Worm (Caenorhabditis elegans) whole organism, dauer: Measurements from ENCODE around the gene F16G10.11.

Experiments used
- unc-62 ChIP-seq: sonication (generic microtip); optimal IDR thresholded peaks from 2 replicates; lab custom pipeline; 2017; ENCODE audit warnings: missing biosample characterization, missing genetic modification reagents, missing genetic modification characterization

The F16G10.11 gene

DNA sequence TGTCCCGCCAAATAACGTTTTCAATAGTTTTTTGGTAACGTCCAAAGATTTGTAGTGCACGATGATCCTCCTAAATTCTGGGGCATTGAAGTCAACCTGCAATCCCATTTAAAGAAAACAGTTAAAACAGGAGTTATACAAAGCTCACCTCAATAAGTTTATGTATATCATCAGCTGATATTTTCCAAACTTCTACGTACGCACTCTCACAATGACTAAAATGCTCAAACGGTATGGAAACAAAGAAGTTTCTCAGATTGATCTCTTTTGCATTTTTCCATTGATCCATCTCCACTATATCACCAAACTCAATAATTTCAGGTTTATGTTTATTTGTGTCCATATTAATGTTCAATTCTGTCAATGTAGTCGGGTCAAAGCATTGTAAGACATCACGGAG is 17.8 kb upstream of the F16G10.11 start:
- TF ChIP-seq unc-62 (GFP tag; lab: Kevin White, UChicago) = no peak

DNA sequence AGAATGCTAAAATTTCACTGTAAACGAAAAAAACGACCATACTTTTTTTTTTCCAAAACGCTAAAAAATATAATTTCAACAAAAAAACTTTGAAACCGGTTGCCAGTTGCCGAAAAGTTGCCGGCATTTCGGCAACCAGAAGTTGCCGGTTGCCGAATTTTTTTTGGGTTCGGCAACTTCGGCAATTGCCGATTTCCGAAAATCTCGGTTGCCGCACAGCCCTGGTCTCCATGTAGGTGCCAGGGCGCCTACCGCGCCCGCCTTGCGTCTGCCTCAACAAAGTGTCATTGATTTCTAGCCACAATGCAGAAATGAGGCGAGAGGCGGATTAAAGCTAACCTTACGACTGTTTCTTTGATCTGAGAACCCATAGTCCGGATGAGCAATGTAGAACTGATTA is 17.4 kb upstream of the F16G10.11 start:
- TF ChIP-seq unc-62 (GFP tag; lab: Kevin White, UChicago) = no peak

DNA sequence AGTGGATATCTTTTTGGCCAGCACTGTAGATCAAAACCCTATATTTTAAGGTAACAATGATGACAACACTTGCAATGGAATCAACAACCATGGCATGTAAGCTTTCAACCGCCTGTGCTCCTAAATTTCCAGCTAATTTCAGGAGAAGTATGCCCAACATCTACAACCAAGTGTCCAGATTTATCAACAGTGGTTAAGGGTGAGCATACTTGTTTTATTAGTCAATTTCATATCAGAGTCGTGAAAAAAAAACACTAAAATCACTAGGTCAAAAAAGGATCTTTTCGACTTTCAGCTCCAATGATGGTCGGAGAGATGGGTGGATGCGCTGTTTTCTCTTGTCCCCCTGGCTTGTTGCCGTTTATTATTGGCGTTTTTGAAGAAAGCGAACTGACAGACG is 10.3 kb upstream of the F16G10.11 start, which contains the start of gene F16G10.1:
Gene F16G10.1 (plus strand): TSS at position 301 of the 400 bp plus-strand sequence.
- TF ChIP-seq unc-62 (GFP tag; lab: Kevin White, UChicago) = no peak

DNA sequence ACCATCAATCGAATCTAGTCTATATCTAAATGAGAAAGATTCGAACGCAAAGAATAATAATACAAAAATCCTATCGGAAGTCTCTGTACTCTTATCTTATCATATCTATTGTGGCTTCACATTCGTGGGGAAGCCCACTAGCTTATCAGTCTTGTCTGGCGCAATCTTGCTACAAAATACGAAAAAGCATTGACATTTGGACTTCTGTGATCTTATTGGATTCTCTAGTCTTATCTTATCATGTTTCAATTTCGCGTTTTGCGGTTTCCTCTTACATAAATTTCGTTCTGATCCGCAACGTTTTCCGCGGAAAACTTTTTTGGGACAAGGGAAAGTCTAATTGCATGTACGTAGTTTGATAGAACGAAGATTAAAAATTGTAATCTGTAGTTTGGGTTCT is 6.1 kb upstream of the F16G10.11 start:
- no peak for TF ChIP-seq unc-62 (GFP tag; lab: Kevin White, UChicago)

DNA sequence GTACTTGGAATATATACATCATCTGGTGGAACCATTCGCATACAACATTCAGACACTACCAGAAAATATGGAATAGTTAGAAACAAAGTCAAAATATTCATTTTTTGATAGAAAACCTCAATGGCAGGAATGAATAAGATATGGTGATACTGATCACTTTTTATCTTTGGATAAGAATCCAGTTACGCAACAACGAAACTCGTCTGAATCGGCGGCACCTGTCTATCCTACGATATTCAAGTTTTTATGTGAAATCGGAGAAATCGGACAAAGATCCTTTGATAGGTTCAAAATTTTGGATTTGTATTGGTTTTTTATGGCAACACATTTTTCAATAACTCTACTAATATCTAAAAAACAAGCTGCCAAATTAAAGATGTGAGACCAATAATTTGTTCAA is 5.2 kb upstream of the F16G10.11 start, which contains the start of gene F16G10.14:
Gene F16G10.14 (minus strand): TSS at position 101 of the 400 bp plus-strand sequence.
- no peak for TF ChIP-seq unc-62 (GFP tag; lab: Kevin White, UChicago)

DNA sequence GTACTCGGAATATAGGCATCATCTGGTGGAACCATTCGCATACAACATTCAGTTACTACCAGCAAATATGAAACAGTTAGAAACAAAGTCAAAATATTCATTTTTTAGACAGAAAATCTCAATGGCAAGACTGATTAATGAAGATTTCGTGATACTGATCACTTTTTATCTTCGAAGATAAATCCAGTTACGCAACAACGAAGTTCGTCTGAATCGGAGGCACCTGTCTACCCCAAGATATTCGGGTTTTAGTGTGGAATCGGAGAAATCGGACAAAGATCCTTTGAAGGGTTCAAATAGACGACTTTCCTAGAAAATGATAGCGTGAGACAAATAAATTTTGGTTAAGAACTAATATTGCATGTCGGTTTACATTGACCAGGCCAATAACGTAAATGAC is 2.1 kb upstream of the F16G10.11 start, which contains the start of gene F16G10.13:
Gene F16G10.13 (minus strand): TSS at position 101 of the 400 bp plus-strand sequence.
- TF ChIP-seq unc-62 (GFP tag; lab: Kevin White, UChicago) = no peak

DNA sequence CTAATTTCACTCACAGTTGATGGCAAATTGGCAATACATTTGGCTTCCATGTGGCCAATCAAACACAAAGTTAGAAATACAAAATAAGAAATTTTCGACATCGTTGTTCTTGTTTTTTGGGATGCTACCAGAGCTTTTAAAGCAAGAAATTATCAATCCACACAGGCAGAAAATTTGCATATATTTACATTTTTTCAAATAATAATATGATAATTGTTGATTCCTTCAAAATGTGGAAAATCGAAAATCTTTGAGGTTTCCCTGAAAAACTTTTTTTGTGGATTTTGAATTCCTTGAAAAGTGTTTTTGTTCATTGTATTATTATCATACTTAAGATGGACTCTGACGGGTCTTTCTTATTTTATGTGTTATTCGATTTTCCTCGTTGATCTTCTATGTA is 2.8 kb downstream of the F16G10.11 start, which contains the start of gene F16G10.10:
Gene F16G10.10 (minus strand): TSS at position 101 of the 400 bp plus-strand sequence.
- no peak for TF ChIP-seq unc-62 (GFP tag; lab: Kevin White, UChicago)

DNA sequence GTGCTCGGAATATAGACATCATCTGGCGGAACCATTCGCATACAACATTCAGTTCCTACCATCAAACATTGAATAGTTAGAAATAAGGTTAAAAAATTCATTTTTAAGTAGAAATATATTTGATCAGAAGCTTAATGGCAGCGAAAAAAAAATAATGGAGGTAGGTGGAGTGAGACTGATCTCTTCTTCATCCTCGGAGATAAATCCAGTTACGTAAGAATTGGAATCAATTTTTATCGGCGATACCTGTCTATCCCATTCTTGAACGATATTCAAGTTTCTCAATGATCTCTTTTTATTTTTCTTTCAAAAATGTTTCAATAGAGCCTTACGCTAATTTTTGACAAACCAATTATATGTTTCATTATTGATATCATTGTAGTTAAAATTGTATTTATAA is 8.2 kb downstream of the F16G10.11 start, which contains the start of gene F16G10.9:
Gene F16G10.9 (minus strand): TSS at position 101 of the 400 bp plus-strand sequence.
- no peak for TF ChIP-seq unc-62 (GFP tag; lab: Kevin White, UChicago)

DNA sequence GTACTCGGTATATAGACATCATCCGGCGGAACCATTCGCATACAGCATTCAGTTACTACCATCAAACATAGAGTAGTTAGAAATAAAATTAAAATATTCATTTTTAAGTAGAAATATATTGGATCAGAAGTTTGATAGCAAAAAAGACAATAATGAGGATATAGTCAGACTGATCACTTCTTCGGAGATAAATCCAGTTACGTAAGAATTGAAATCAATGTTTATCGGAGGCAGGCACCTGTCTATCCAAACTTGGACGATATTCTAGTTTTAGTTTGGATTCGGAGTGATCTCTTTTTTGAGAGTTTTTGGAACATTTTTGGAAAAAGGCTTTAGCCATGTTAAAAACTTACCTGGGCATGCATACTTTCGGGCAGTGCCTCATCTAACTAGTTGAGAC is 10.4 kb downstream of the F16G10.11 start, which contains the start of gene F16G10.8:
Gene F16G10.8 (minus strand): TSS at position 101 of the 400 bp plus-strand sequence.
- TF ChIP-seq unc-62 (GFP tag; lab: Kevin White, UChicago) = no peak

DNA sequence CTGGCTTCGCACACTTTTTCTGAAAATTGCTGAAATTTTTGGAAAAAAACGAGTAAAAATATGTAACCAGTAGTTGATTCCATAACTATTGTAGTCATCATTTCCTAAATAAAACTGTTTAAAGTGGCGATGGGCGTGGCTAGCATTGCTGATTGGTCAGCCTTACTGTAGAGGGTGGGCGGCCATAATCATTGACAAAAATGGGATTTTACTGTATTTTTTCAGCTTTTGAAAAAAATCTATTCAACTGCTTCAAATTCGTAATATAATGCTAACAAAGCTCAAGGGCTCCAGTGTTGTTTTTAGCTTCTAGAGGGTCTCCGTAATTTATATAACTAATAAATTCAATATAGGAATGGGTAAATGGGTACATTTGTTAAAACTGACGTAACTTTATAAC is 13.5 kb downstream of the F16G10.11 start, which contains the start of gene F16G10.7:
Gene F16G10.7 (minus strand): TSS at position 101 of the 400 bp plus-strand sequence.
- TF ChIP-seq unc-62 (GFP tag; lab: Kevin White, UChicago) = no peak

DNA sequence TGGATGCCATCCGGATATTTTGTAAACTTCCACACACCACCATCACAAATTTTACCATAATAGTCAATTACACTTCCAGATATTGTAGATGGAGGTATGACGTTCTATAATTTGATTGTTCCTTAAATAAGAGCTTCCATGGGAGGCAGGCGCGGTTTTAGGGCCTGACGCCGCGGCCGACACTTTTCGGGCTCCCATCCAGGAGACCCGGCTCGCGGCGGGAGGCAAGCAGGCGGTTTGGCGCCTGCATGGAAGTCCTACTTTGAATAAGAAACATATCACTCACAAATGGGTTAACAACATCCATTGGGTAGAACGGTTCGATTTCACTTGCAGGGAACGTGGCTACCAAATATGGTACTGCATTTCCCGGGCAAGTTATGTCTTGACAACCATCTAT is 14.0 kb downstream of the F16G10.11 start:
- TF ChIP-seq unc-62 (GFP tag; lab: Kevin White, UChicago) = no peak

DNA sequence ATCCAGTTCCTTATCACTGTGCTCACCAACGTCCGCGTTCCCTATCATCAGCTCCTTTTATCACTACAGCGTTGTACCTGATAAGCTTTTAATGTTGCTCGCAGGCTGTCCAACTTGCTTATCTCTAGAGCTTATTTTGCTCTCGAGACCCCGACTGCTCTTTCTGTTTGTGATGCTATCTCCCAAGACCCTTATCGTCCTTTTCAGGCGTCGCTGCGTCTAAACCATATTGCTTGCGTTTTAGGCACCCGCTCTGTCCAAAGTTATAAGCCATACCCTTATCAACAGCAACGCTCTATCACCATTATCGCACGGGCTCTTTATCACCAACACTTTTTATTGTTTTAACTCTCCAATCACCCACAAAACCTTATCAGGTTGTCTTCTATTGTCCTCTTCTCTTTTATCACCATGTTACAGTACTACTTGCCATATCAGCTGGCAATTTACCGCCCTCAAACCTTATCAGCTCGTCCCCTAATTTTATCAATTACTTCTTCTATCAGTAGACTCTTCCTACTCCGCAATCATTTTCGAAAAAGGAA is 15.2 kb downstream of the F16G10.11 start:
- TF ChIP-seq unc-62 (GFP tag; lab: Kevin White, UChicago) = no peak

DNA sequence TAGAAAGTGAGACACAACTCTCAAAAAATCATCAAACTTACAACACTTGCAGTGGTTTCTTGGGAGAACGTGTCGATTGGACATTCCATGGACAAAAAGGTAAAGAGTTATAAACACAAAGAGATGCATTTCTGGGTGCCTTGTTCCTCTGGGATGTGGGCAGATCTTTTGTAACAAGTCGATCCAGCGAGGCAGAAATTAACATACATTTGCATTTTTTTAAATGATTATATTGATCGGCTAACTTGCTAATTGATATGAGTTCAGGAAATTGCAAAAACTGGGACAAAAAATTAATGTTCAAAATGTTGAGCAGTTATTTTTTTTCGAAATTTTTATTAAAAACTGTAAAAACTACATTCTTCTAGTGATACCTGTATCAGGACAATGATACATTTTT is 16.0 kb downstream of the F16G10.11 start, which contains the start of gene F16G10.6:
Gene F16G10.6 (minus strand): TSS at position 101 of the 400 bp plus-strand sequence.
- TF ChIP-seq unc-62 (GFP tag; lab: Kevin White, UChicago) = no peak

DNA sequence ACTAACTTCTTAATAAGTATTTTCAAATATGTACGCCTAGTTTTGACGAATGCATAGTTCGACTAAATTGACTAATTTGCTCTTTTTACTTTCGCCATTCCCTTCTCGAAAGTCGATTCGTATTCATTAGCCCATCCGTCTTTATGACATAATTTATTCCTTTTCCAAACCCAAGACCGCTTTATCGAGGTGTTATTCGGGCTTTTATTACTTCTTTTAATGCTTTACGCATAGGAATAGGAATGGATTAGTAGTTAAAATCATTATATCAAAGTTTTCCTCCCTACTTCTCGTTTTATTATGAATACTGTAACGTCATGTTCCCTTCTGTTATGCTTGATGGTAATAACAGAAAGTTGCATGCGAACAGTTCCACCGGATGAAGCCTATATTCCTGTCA is 18.7 kb downstream of the F16G10.11 start, which contains the start of gene F16G10.2:
Gene F16G10.2 (plus strand): TSS at position 301 of the 400 bp plus-strand sequence.
- TF ChIP-seq unc-62 (GFP tag; lab: Kevin White, UChicago) = no peak

DNA sequence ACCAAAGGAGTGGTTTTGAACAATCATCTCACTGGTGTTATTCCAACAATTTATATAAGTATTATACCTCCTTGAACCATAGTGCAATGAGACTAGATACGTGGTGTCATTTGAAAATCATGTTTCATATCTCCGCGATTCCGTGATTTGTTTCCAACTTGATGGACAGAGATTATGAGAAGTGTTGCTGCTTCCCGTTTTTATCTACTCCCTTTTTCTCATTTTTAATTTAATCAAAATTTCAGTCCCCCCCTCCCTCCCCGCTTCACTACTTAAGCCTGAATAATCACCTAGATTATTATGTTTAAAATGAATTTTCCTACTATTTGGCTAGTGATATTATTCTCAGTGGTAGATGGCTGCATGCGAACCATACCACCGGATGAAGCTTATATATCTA is 21.6 kb downstream of the F16G10.11 start, which contains the start of gene F16G10.3:
Gene F16G10.3 (plus strand): TSS at position 301 of the 400 bp plus-strand sequence.
- no peak for TF ChIP-seq unc-62 (GFP tag; lab: Kevin White, UChicago)

DNA sequence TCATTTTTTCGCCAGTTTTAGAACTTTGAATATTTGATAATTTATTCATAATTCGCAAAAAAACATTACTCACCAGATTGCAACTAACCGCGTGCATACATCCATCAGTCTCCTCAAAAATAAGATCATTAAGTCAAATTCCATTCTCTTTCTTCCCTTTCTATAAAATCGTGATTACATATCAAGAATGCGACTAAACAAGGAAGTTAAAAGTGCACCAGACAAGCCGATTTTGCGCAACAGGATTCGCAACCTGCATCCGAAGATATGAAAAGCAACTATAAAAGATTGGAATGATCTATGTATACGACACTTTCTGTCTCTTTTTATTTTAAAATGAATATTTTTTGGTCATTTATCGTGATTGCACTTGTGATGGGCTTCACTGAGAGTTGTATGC is 24.8 kb downstream of the F16G10.11 start, which contains the start of gene hpo-25:
Gene hpo-25 (plus strand): TSS at position 301 of the 400 bp plus-strand sequence.
- TF ChIP-seq unc-62 (GFP tag; lab: Kevin White, UChicago) = no peak
